Fruit fly (Drosophila melanogaster): Measurements from ENCODE around the gene CG13073.

- no peak for TF ChIP-seq psq (optimal IDR thresholded peaks at IDR 0.05)
- TF ChIP-seq CG8478 (optimal IDR thresholded peaks at IDR 0.05): no peak
- no peak for TF ChIP-seq usp (GFP tag; optimal IDR thresholded peaks at IDR 0.05)
- no peak for TF ChIP-seq EcR (GFP tag; optimal IDR thresholded peaks at IDR 0.05)
- no peak for TF ChIP-seq Dll (optimal IDR thresholded peaks at IDR 0.05)
Observed at dm6 chr3L:16172381-16172780, 44.7 kb downstream of the CG13073 start.
